Fruit fly (Drosophila melanogaster): ENCODE data around the gene Argk1.
A peak's percentile ranks its signal among the peaks of the same experiment; 100 is the strongest.

The Argk1 gene

DNA sequence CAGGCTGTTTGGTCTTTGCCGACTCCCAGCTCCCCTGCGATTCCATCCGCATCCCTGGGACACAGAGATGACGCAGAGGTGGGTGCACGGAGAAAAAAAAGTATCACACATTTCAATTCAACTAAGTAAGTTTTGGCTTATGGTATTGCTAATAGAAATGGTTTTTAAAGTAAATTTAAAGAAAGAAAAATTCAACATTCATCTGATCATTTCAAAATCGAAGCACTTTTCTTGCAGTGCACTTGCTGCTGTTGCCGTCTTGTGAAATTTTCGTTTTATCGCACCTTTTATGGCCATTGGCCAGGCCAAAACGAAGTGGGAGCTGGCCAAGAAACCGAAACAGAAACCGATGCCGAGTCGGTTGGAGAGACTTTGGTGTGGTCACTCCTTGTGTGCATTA lies 20.5 kb downstream of the Argk1 start (continued):
- TF ChIP-seq CG32006 (GFP tag; optimal IDR thresholded peaks at IDR 0.05) (peak; percentile 68), fd85E (GFP tag; optimal IDR thresholded peaks at IDR 0.05) (peak; percentile 2), Sox14 (GFP tag; optimal IDR thresholded peaks at IDR 0.05) (peak; percentile 61), CG6163 (GFP tag; IDR thresholded peaks at IDR 0.05) (peak; percentile 90), Sox102F (GFP tag; optimal IDR thresholded peaks at IDR 0.05) (peak; percentile 73), Smox (GFP tag; optimal IDR thresholded peaks at IDR 0.05) (peak; percentile 71), CG34406 (GFP tag; optimal IDR thresholded peaks at IDR 0.05) (peak; percentile 69), Hr38 (GFP tag; optimal IDR thresholded peaks at IDR 0.05) (no peak)

DNA sequence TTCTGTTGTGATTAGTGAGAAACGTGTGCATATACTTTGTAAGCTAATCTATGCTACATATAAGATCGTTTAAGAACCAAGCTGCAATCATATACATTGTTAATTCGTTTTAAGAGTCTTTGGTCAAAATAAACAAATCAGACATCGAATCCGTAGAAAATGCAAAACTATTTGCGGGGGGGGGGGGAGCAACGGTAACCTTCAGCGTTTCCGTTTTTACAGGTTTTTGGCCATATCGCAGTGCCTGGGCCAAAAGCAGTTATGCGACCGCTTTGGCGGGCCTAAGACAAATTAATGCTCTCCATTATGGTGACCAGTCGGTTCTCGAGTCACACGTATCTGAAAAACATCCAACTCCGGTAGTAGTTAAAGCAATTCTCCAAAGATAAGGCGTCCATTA lies 20.9 kb downstream of the Argk1 start:
- TF ChIP-seq lz (GFP tag; optimal IDR thresholded peaks at IDR 0.05), result no peak
- no peak for TF ChIP-seq CG6792 (GFP tag; optimal IDR thresholded peaks at IDR 0.05)
- no peak for TF ChIP-seq fd85E (GFP tag; optimal IDR thresholded peaks at IDR 0.05)
- no peak for TF ChIP-seq Sox102F (GFP tag; optimal IDR thresholded peaks at IDR 0.05)
- TF ChIP-seq achi (GFP tag; optimal IDR thresholded peaks at IDR 0.05), result no peak
- no peak for TF ChIP-seq Blimp-1 (GFP tag; optimal IDR thresholded peaks at IDR 0.05)
- TF ChIP-seq Eip75B (GFP tag; optimal IDR thresholded peaks at IDR 0.05), result no peak
- no peak for TF ChIP-seq fkh (GFP tag; optimal IDR thresholded peaks at IDR 0.05)
- TF ChIP-seq CG8119 (GFP tag; IDR thresholded peaks at IDR 0.05), result no peak
- no peak for TF ChIP-seq CG11294 (GFP tag; IDR thresholded peaks at IDR 0.05)
- TF ChIP-seq eg (GFP tag; IDR thresholded peaks at IDR 0.05), result no peak
- no peak for TF ChIP-seq CG32006 (GFP tag; optimal IDR thresholded peaks at IDR 0.05)
- TF ChIP-seq CG3032 (tag; optimal IDR thresholded peaks at IDR 0.05), result no peak
- no peak for TF ChIP-seq Hr38 (GFP tag; optimal IDR thresholded peaks at IDR 0.05)
- TF ChIP-seq vri (GFP tag; optimal IDR thresholded peaks at IDR 0.05), result no peak

DNA sequence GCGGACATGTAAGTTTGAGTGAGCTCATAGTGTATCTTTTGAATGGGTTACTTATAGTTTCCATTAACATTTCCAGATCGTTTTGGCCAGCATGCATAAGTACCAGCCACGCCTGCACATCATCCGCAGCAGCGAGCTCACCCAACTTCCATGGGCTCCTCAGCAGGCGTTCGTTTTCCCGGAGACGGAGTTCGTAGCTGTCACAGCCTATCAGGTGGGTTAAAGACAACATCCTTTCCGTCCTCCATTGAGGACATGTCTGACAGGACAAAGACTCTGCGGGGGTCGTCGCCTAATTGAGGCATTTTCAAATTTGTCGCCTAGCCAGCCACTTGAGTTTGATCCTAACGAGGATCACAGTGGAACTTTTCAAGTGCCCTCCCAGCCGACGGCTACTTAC lies 22.2 kb downstream of the Argk1 start:
- no peak for TF ChIP-seq CG11294 (GFP tag; IDR thresholded peaks at IDR 0.05)
- no peak for TF ChIP-seq eg (GFP tag; IDR thresholded peaks at IDR 0.05)
- no peak for TF ChIP-seq Hr38 (GFP tag; optimal IDR thresholded peaks at IDR 0.05)

DNA sequence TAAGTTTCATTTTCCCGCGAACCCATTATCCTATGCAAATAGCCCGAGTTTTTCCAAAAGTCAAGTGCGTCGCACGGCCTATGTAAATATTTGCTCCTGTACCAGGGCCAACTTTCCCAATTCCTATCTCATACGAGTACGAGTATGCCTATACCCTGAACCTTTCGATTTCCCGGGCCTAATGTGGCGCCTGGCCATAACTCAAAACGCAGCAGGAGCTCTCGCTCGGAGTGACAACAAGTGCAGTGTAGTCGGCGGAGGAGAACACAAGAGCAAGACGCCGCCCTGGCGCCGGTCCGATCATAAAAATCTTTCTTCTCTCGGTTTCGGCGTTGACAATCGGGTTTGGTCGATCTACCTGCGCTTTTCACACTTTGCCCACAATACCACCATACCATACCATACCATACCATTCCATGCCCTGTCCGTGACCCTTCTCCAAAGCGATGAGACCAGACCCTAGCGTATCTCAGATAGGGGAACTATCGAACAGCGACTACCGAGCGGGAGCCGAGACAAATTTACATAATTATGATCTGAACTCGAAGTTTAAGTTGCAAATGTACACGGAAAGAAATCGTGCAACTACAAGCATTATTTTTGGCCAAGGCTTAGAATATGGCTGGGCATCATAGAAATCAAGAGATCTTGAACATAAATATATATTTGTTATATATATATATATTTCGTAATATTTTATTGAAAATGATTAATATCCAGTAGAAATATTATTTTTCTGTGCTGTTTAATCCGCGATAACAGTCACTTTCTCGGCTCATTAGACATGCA lies 23.4 kb downstream of the Argk1 start:
- no peak for TF ChIP-seq dac (GFP tag; optimal IDR thresholded peaks at IDR 0.05)

DNA sequence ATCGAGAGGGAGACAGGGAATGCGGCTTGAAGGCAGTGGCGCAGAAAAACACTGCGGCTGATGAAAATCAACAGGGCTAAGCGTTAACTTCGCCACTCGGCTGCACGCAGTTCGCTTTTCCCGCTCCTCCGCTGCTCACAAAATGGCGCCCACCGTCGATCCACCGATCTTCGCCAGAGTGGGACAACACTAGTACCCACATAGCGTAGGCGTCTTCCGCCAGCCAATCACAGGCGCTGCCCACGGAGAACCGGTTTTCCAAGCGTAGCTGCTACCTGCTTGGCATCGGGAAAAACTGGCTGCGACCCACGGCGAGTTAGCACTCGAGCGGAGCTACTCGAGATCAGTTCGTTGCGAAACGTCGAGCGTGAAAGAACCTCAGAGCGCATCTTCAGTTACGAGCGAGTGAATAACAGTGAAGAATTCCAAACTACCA lies 24.8 kb downstream of the Argk1 start, which contains the start of gene Doc1:
Gene Doc1 (plus strand): TSS at position 334 of the 436 bp plus-strand sequence.
- TF ChIP-seq cyc (GFP tag; optimal IDR thresholded peaks at IDR 0.05), result no peak
- peak; percentile 23; the same call in 1 of the 3 replicates for TF ChIP-seq CG6163 (GFP tag; IDR thresholded peaks at IDR 0.05)
- peak in 1 of 2 experiments; percentile 13 for TF ChIP-seq ss (GFP tag; optimal IDR thresholded peaks at IDR 0.05)
- TF ChIP-seq Eip75B (GFP tag; optimal IDR thresholded peaks at IDR 0.05), result no peak
- TF ChIP-seq Eip78C (GFP tag), result peak; percentile 25
- TF ChIP-seq Ets96B (tag; optimal IDR thresholded peaks at IDR 0.05), result no peak
- no peak for TF ChIP-seq Blimp-1 (GFP tag; optimal IDR thresholded peaks at IDR 0.05)
- TF ChIP-seq CG34406 (GFP tag; optimal IDR thresholded peaks at IDR 0.05), result no peak

DNA sequence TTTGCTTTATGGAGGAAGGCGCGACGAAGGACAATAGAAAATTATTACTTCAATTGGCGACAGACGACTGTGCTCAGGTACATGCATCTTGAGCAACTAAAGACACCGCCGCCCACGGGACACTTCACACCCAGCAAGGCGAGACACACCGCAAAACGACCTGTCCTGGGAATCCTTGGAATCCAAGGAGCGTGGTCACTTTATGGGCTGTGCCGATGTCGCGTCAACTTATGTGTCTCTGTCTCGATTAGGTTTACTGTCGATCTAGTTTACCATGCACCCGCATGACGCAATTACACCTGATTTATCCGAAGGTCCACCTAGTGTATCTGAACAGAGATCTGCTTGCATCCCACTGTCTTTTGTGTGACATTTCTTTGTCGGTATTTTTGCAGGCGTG lies 26.6 kb downstream of the Argk1 start:
- no peak for TF ChIP-seq Sox14 (GFP tag; optimal IDR thresholded peaks at IDR 0.05)
- no peak for TF ChIP-seq acj6 (GFP tag; optimal IDR thresholded peaks at IDR 0.05)

DNA sequence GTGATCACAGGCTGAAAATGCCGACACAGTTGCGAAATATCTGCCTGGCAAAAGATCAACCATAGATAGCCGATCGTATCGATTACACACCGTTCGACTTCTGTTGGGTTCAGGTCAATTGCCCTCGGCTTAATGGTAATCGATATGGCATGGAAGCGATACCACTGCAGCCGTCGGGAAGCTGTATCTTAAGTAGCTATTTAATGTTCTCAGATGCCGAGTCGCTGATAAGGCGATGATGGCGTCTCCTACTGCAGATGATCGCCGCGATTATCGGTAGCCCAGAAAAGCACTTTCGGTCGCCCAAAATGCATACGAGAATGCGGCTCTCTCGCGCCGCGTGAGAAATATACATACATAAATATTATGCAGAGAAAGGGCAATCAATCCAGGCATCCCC lies 28.2 kb downstream of the Argk1 start:
- no peak for TF ChIP-seq Hr39 (GFP tag; optimal IDR thresholded peaks at IDR 0.05)
- no peak for TF ChIP-seq CG8632 (GFP tag; optimal IDR thresholded peaks at IDR 0.05)
- no peak for TF ChIP-seq pdm3 (GFP tag; optimal IDR thresholded peaks at IDR 0.05)
- no peak for TF ChIP-seq CG32006 (GFP tag; optimal IDR thresholded peaks at IDR 0.05)
- no peak for TF ChIP-seq ss (GFP tag; optimal IDR thresholded peaks at IDR 0.05)
- no peak for TF ChIP-seq topi (GFP tag; optimal IDR thresholded peaks at IDR 0.05)
- no peak for TF ChIP-seq CG1621 (tag; optimal IDR thresholded peaks at IDR 0.05)
- TF ChIP-seq Hr4 (GFP tag; optimal IDR thresholded peaks at IDR 0.05), result no peak
- no peak for TF ChIP-seq CG6276 (GFP tag; optimal IDR thresholded peaks at IDR 0.05)
- no peak for TF ChIP-seq Eip78C (GFP tag)
- TF ChIP-seq Smox (GFP tag; optimal IDR thresholded peaks at IDR 0.05), result no peak
- TF ChIP-seq CG11902 (GFP tag; optimal IDR thresholded peaks at IDR 0.05), result no peak
- no peak for TF ChIP-seq svp (GFP tag)

Measured in whole organism, prepupa.